Fruit fly (Drosophila melanogaster): ENCODE measurements around the gene eag.

The eag gene

dm6 chrX:15028152-15028551 lies 72.9 kb downstream of the eag start:
- TF ChIP-seq Hr3 (GFP tag; optimal IDR thresholded peaks at IDR 0.05) (no peak), Dip3 (GFP tag; optimal IDR thresholded peaks at IDR 0.05) (no peak), trh (GFP tag; optimal IDR thresholded peaks at IDR 0.05) (no peak), CG10431 (GFP tag; optimal IDR thresholded peaks at IDR 0.05) (no peak), twi (tag; optimal IDR thresholded peaks at IDR 0.05) (peak; percentile 91), Scr (GFP tag; IDR thresholded peaks at IDR 0.05; ENCODE audit: partially characterized antibody) (no peak), Dp (GFP tag; optimal IDR thresholded peaks at IDR 0.05) (no peak), Trl (optimal IDR thresholded peaks at IDR 0.05) (no peak), Trl (GFP tag; optimal IDR thresholded peaks at IDR 0.05) (no peak), CG2199 (GFP tag; IDR thresholded peaks at IDR 0.05) (0 out of 3 replicates have a peak, but pooled peaks have one; percentile 26), Med (GFP tag) (peak; percentile 6)

- TF ChIP-seq CG10462 (GFP tag; optimal IDR thresholded peaks at IDR 0.05) (no peak), twi (tag; optimal IDR thresholded peaks at IDR 0.05) (peak; percentile 44), Med (GFP tag) (peak; percentile 63)
Observed at dm6 chrX:15029864-15030263, 74.6 kb downstream of the eag start.

DNA sequence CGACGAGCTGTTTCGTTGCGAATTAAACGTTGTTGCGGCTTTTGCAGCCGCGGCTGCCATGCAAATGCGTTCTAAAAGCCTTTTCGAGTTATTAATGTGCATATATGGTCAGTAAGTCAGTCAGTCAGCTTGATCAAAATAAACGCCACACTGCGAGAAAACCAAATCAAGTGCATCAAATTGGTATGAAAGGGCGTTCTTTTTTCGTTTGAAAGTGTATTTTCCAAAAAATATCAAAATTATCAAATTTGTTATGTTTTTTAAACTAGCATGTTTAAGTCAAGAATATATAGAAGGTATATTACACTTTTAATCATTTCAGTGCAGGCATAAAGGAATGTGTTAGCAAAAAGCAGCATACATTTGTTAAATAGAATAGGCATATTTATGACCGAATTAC lies 87.2 kb downstream of the eag start:
- TF ChIP-seq nerfin-1 (tag; optimal IDR thresholded peaks at IDR 0.05) (no peak), Drgx (GFP tag; IDR thresholded peaks at IDR 0.05) (peak; percentile 54)

dm6 chrX:15043013-15043699 lies 87.9 kb downstream of the eag start:
- TF ChIP-seq CG17568 (GFP tag; optimal IDR thresholded peaks at IDR 0.05) (peak; percentile 90), nom (GFP tag; optimal IDR thresholded peaks at IDR 0.05) (no peak), cato (GFP tag; optimal IDR thresholded peaks at IDR 0.05; ENCODE audit: borderline replicate concordance) (peak; percentile 52), prd (optimal IDR thresholded peaks at IDR 0.05) (no peak), prd (GFP tag; IDR thresholded peaks at IDR 0.05) (peak; percentile 46; the same call in 1 of the 3 replicates), CG13296 (GFP tag; optimal IDR thresholded peaks at IDR 0.05) (peak; percentile 91), CG31365 (tag; optimal IDR thresholded peaks at IDR 0.05) (peak; percentile 82), HLH54F (GFP tag; optimal IDR thresholded peaks at IDR 0.05) (peak; percentile 25), lola (GFP tag; optimal IDR thresholded peaks at IDR 0.05) (peak in 1 of 3 experiments; percentile 63), CG7963 (GFP tag; IDR thresholded peaks at IDR 0.05; ENCODE audit: partially characterized antibody) (no peak), Bgb (GFP tag; IDR thresholded peaks at IDR 0.05; ENCODE audit: partially characterized antibody) (no peak), CG7839 (tag; optimal IDR thresholded peaks at IDR 0.05) (peak; percentile 36), bsh (GFP tag; optimal IDR thresholded peaks at IDR 0.05) (peak; percentile 14 to 88), emc (GFP tag; optimal IDR thresholded peaks at IDR 0.05) (peak; percentile 0), Dad (GFP tag; optimal IDR thresholded peaks at IDR 0.05) (peak; percentile 54), CG34224 (GFP tag; IDR thresholded peaks at IDR 0.05; ENCODE audit: partially characterized antibody) (no peak), CG7786 (GFP tag; optimal IDR thresholded peaks at IDR 0.05) (peak; percentile 21), mirr (GFP tag; optimal IDR thresholded peaks at IDR 0.05) (peak; percentile 91), CG3726 (GFP tag; IDR thresholded peaks at IDR 0.05) (0 out of 3 replicates have a peak, but pooled peaks have one; percentile 30), CG11504 (tag; optimal IDR thresholded peaks at IDR 0.05) (peak; percentile 83), Adf1 (GFP tag; IDR thresholded peaks at IDR 0.05) (no peak), CG6765 (GFP tag; optimal IDR thresholded peaks at IDR 0.05) (peak; percentile 80), fru (optimal IDR thresholded peaks at IDR 0.05) (no peak), CG2889 (GFP tag; IDR thresholded peaks at IDR 0.05) (no peak), CG3065 (GFP tag; optimal IDR thresholded peaks at IDR 0.05) (peak; percentile 16), schlank (tag; optimal IDR thresholded peaks at IDR 0.05) (peak; percentile 81), CG18619 (GFP tag; optimal IDR thresholded peaks at IDR 0.05) (peak; percentile 89), pita (GFP tag; optimal IDR thresholded peaks at IDR 0.05) (no peak), Sry-β (GFP tag; optimal IDR thresholded peaks at IDR 0.05) (no peak), CG12071 (GFP tag; optimal IDR thresholded peaks at IDR 0.05) (peak; percentile 95), Drgx (GFP tag; IDR thresholded peaks at IDR 0.05) (peak; percentile 86), cad (GFP tag; optimal IDR thresholded peaks at IDR 0.05) (no peak)
